Fruit fly (Drosophila melanogaster): ENCODE measurements around the gene CG15628.

CG15628 gene

dm6 chr2L:4852605-4853102, 31.1 kb downstream of the CG15628 start, which contains the start of gene smog:
Gene smog (plus strand): TSS chr2L:4852864.
- no peak for TF ChIP-seq CG1620 (GFP tag; optimal IDR thresholded peaks at IDR 0.05)
- no peak for TF ChIP-seq pad (GFP tag; optimal IDR thresholded peaks at IDR 0.05)
- no peak for TF ChIP-seq Clk (GFP tag; optimal IDR thresholded peaks at IDR 0.05)
- TF ChIP-seq CG11617 (GFP tag; optimal IDR thresholded peaks at IDR 0.05): no peak

dm6 chr2L:4854822-4855221, 33.2 kb downstream of the CG15628 start:
- TF ChIP-seq ovo (GFP tag; optimal IDR thresholded peaks at IDR 0.05) (no peak), Hr96 (GFP tag; optimal IDR thresholded peaks at IDR 0.05) (no peak), bab1 (GFP tag; optimal IDR thresholded peaks at IDR 0.05) (no peak), toe (GFP tag; optimal IDR thresholded peaks at IDR 0.05) (no peak), CG14711 (tag; optimal IDR thresholded peaks at IDR 0.05) (no peak), tj (GFP tag; optimal IDR thresholded peaks at IDR 0.05) (no peak), CG33017 (tag; optimal IDR thresholded peaks at IDR 0.05) (no peak), Mnt (GFP tag; optimal IDR thresholded peaks at IDR 0.05) (no peak), CG1620 (GFP tag; optimal IDR thresholded peaks at IDR 0.05) (no peak), CG12768 (GFP tag; optimal IDR thresholded peaks at IDR 0.05) (no peak), cic (GFP tag; optimal IDR thresholded peaks at IDR 0.05) (no peak), CG5204 (GFP tag; optimal IDR thresholded peaks at IDR 0.05) (no peak)

DNA sequence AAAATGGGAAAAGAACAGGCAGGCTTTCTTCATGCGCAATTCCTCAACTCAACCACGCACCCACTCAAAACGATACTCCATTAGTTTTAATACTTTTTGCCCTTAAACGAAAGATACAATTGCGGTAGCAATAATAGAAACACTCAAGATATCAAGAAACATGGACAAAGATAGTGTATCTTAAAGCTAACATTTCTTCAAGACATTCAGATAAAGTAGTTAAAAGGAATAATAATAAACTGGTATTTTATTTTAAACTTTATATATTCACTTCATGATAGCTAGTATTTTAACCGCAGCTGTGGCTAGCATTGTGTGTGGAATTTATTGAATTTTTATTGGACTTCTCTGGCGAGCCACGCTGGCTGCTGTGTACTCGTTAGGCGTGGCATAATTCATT, 34.5 kb downstream of the CG15628 start:
- TF ChIP-seq kay (GFP tag; ENCODE audit: borderline replicate concordance) (no peak), CG1620 (GFP tag; optimal IDR thresholded peaks at IDR 0.05) (no peak), tj (GFP tag; optimal IDR thresholded peaks at IDR 0.05) (no peak), cic (GFP tag; optimal IDR thresholded peaks at IDR 0.05) (no peak), ovo (GFP tag; optimal IDR thresholded peaks at IDR 0.05) (no peak), Clk (GFP tag; optimal IDR thresholded peaks at IDR 0.05) (no peak), toe (GFP tag; optimal IDR thresholded peaks at IDR 0.05) (no peak), CG33017 (tag; optimal IDR thresholded peaks at IDR 0.05) (no peak), CG5204 (GFP tag; optimal IDR thresholded peaks at IDR 0.05) (no peak)

DNA sequence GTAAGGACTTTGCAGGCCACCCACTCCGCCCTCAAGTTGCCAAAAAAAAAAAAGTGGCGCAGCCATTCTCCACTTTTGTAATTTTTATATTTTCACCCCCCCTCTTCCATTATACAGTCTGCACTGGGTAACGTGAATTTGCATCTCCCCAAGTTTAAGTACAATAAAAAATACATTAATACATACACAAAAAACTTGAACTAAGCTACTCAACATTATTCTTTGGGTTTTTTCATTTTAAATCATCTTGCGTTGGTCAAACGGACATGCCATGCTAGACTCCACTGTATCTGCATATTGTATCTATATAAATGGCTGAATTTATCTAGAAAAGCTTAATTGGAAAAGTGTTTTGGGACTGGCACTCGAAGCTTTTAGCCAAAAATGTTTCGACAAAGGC, 39.9 kb downstream of the CG15628 start:
- TF ChIP-seq pad (GFP tag; optimal IDR thresholded peaks at IDR 0.05) (no peak), Mnt (GFP tag; optimal IDR thresholded peaks at IDR 0.05) (no peak), kay (GFP tag; ENCODE audit: borderline replicate concordance) (no peak), CG1620 (GFP tag; optimal IDR thresholded peaks at IDR 0.05) (no peak), bab1 (GFP tag; optimal IDR thresholded peaks at IDR 0.05) (no peak), CG7045 (GFP tag; optimal IDR thresholded peaks at IDR 0.05) (no peak), cnc (optimal IDR thresholded peaks at IDR 0.05) (no peak), CG7101 (tag; optimal IDR thresholded peaks at IDR 0.05) (no peak), CG5204 (GFP tag; optimal IDR thresholded peaks at IDR 0.05) (no peak), Crg-1 (GFP tag; optimal IDR thresholded peaks at IDR 0.05) (no peak), cic (GFP tag; optimal IDR thresholded peaks at IDR 0.05) (no peak)

- no peak for TF ChIP-seq CG14711 (tag; optimal IDR thresholded peaks at IDR 0.05)
- TF ChIP-seq CG1620 (GFP tag; optimal IDR thresholded peaks at IDR 0.05): no peak
- no peak for TF ChIP-seq toe (GFP tag; optimal IDR thresholded peaks at IDR 0.05)
- TF ChIP-seq bab1 (GFP tag; optimal IDR thresholded peaks at IDR 0.05): no peak
- TF ChIP-seq CG5204 (GFP tag; optimal IDR thresholded peaks at IDR 0.05): no peak
- TF ChIP-seq CG7045 (GFP tag; optimal IDR thresholded peaks at IDR 0.05): no peak
- no peak for TF ChIP-seq CG12768 (GFP tag; optimal IDR thresholded peaks at IDR 0.05)
- no peak for TF ChIP-seq CG11617 (GFP tag; optimal IDR thresholded peaks at IDR 0.05)
- no peak for TF ChIP-seq tj (GFP tag; optimal IDR thresholded peaks at IDR 0.05)
- no peak for TF ChIP-seq pad (GFP tag; optimal IDR thresholded peaks at IDR 0.05)
- TF ChIP-seq CG33017 (tag; optimal IDR thresholded peaks at IDR 0.05): no peak
- TF ChIP-seq kay (GFP tag; ENCODE audit: borderline replicate concordance): no peak
- no peak for TF ChIP-seq Hr96 (GFP tag; optimal IDR thresholded peaks at IDR 0.05)
- TF ChIP-seq cnc (optimal IDR thresholded peaks at IDR 0.05): no peak
- TF ChIP-seq ovo (GFP tag; optimal IDR thresholded peaks at IDR 0.05): no peak
- TF ChIP-seq Mnt (GFP tag; optimal IDR thresholded peaks at IDR 0.05): no peak
- no peak for TF ChIP-seq Clk (GFP tag; optimal IDR thresholded peaks at IDR 0.05)
- TF ChIP-seq CG7101 (tag; optimal IDR thresholded peaks at IDR 0.05): no peak
- no peak for TF ChIP-seq cic (GFP tag; optimal IDR thresholded peaks at IDR 0.05)
Observed at dm6 chr2L:4865400-4865799, 43.8 kb downstream of the CG15628 start.

DNA sequence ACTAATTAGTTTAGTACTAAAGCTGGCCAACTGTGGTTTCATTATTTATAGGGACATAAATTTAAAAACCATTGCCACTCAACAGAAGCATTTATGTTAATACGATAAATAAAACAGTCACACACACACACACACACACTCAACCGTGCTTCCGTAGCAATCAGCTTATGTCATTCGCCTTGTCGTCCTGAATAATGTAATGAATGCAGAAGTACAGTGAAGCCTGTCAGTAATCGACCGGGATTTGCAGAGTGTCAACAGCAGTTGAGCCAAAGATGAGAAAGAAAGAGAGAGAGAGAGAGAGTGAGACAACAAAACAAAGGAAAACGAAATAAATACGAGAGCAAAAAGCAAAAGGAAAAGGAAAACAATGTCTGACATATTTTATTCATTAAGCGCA, 46.8 kb downstream of the CG15628 start:
- TF ChIP-seq Clk (GFP tag; optimal IDR thresholded peaks at IDR 0.05): no peak
- no peak for TF ChIP-seq CG7101 (tag; optimal IDR thresholded peaks at IDR 0.05)
- TF ChIP-seq CG5204 (GFP tag; optimal IDR thresholded peaks at IDR 0.05): no peak
- no peak for TF ChIP-seq CG1620 (GFP tag; optimal IDR thresholded peaks at IDR 0.05)
- TF ChIP-seq CG12768 (GFP tag; optimal IDR thresholded peaks at IDR 0.05): no peak

All from whole organism, adult.